Fruit fly (Drosophila melanogaster) whole organism, embryonic: ENCODE measurements around the gene sro.
A peak's percentile ranks its signal among the peaks of the same experiment; 100 is the strongest.

Experiments used
- Abd-B ChIP-seq: fragments of 200-800 bp; sonication (Bioruptor generic); optimal IDR thresholded peaks from 2 replicates; lab custom pipeline; 2018; ENCODE audit warnings: missing biosample characterization, mild to moderate bottlenecking, missing genetic modification characterization, moderate library complexity
- Ada2b ChIP-seq: fragments of 200-800 bp; sonication (Bioruptor generic); IDR thresholded peaks from 2 replicates; pipeline ENCODE4 v1.3.6; 2022; ENCODE audit warnings: missing biosample characterization, missing genetic modification characterization
- Bdp1 ChIP-seq: fragments of 200-800 bp; sonication (Bioruptor generic); optimal IDR thresholded peaks from 3 replicates; lab custom pipeline; 2016; ENCODE audit warnings: missing biosample characterization, missing genetic modification characterization
- CG10654 ChIP-seq: fragments of 200-800 bp; sonication (Bioruptor generic); optimal IDR thresholded peaks from 2 replicates; lab custom pipeline; 2016; ENCODE audit warnings: missing biosample characterization, missing genetic modification characterization
- CG11695 ChIP-seq: fragments of 200-800 bp; sonication (Bioruptor generic); IDR thresholded peaks from 3 replicates; pipeline ENCODE4 v1.3.6; 2022; ENCODE audit warnings: missing biosample characterization, missing genetic modification characterization
- CG14050 ChIP-seq: fragments of 200-800 bp; sonication (Bioruptor generic); IDR thresholded peaks from 3 replicates; pipeline ENCODE4 v1.3.6; 2022; ENCODE audit warnings: missing biosample characterization, missing genetic modification characterization
- CG14441 ChIP-seq: fragments of 200-800 bp; sonication (Bioruptor generic); IDR thresholded peaks from 2 replicates; pipeline ENCODE4 v1.3.6; 2022; ENCODE audit warnings: missing biosample characterization, missing genetic modification characterization
- CG17802 ChIP-seq: fragments of 200-800 bp; sonication (Bioruptor generic); optimal IDR thresholded peaks from 2 replicates; lab custom pipeline; 2018; ENCODE audit warnings: missing biosample characterization, mild to moderate bottlenecking, missing genetic modification characterization, moderate library complexity
- CG18262 ChIP-seq: fragments of 200-800 bp; optimal IDR thresholded peaks from 3 replicates; lab custom pipeline; 2019; ENCODE audit warnings: missing biosample characterization, mild to moderate bottlenecking, missing genetic modification characterization, moderate library complexity
- CG3065 ChIP-seq: fragments of 200-800 bp; sonication (Bioruptor generic); optimal IDR thresholded peaks from 2 replicates; lab custom pipeline; 2016; ENCODE audit warnings: missing biosample characterization, missing genetic modification characterization
- CG32772 ChIP-seq: fragments of 200-800 bp; sonication (Bioruptor generic); IDR thresholded peaks from 2 replicates; pipeline ENCODE4 v1.3.6; 2022; ENCODE audit warnings: missing biosample characterization, missing genetic modification characterization
- CG33213 ChIP-seq: fragments of 200-800 bp; sonication (Bioruptor generic); optimal IDR thresholded peaks from 3 replicates; lab custom pipeline; 2016; ENCODE audit warnings: missing biosample characterization, missing genetic modification characterization
- CG3407 ChIP-seq: fragments of 200-800 bp; sonication (Bioruptor generic); optimal IDR thresholded peaks from 2 replicates; lab custom pipeline; 2018; ENCODE audit warnings: missing biosample characterization, mild to moderate bottlenecking, missing genetic modification characterization
- CG42726 ChIP-seq: fragments of 200-800 bp; sonication (Bioruptor generic); IDR thresholded peaks from 2 replicates; pipeline ENCODE4 v1.3.6; 2022; ENCODE audit warnings: missing biosample characterization, missing genetic modification characterization; ENCODE audit not compliant: partially characterized antibody
- CG5245 ChIP-seq: fragments of 200-800 bp; sonication (Bioruptor generic); optimal IDR thresholded peaks from 3 replicates; lab custom pipeline; 2016; ENCODE audit warnings: missing biosample characterization, missing genetic modification characterization
- CG6791 ChIP-seq: fragments of 200-800 bp; sonication (Bioruptor generic); IDR thresholded peaks from 3 replicates; pipeline ENCODE4 v1.3.6; 2022; ENCODE audit warnings: missing biosample characterization, missing genetic modification characterization; ENCODE audit not compliant: partially characterized antibody
- CG6854 ChIP-seq: fragments of 200-800 bp; sonication (Bioruptor generic); optimal IDR thresholded peaks from 3 replicates; lab custom pipeline; 2017; ENCODE audit warnings: missing biosample characterization, mild to moderate bottlenecking, missing genetic modification characterization
- CG8924 ChIP-seq: fragments of 200-800 bp; optimal IDR thresholded peaks from 3 replicates; lab custom pipeline; 2019; ENCODE audit warnings: missing biosample characterization, mild to moderate bottlenecking, missing genetic modification characterization, moderate library complexity
- CrebB ChIP-seq: fragments of 200-800 bp; sonication (Bioruptor generic); optimal IDR thresholded peaks from 3 replicates; lab custom pipeline; 2018; ENCODE audit warnings: missing biosample characterization, mild to moderate bottlenecking, missing genetic modification characterization
- Dbx ChIP-seq: fragments of 200-800 bp; sonication (Bioruptor generic); IDR thresholded peaks from 3 replicates; pipeline ENCODE4 v1.3.6; 2022; ENCODE audit warnings: missing biosample characterization, missing genetic modification characterization
- Dll ChIP-seq: fragments of 200-800 bp; sonication (Bioruptor generic); IDR thresholded peaks from 4 replicates; pipeline ENCODE4 v1.3.6; 2022; ENCODE audit warnings: missing biosample characterization, missing genetic modification characterization; ENCODE audit not compliant: partially characterized antibody
- Ets65A ChIP-seq: fragments of 200-800 bp; sonication (Bioruptor generic); peaks from one replicate; lab custom pipeline; 2016; ENCODE audit warnings: missing biosample characterization, missing genetic modification characterization
- Fer2 ChIP-seq: fragments of 200-800 bp; sonication (Bioruptor generic); optimal IDR thresholded peaks from 2 replicates; lab custom pipeline; 2018; ENCODE audit warnings: missing biosample characterization, mild to moderate bottlenecking, missing genetic modification characterization, moderate library complexity
- HLHmδ ChIP-seq: fragments of 200-800 bp; sonication (Bioruptor generic); optimal IDR thresholded peaks from 2 replicates; lab custom pipeline; 2018; ENCODE audit warnings: missing biosample characterization, mild to moderate bottlenecking, missing genetic modification characterization, moderate library complexity
- Hey ChIP-seq: fragments of 200-800 bp; sonication (Bioruptor generic); optimal IDR thresholded peaks from 3 replicates; lab custom pipeline; 2018; ENCODE audit warnings: missing biosample characterization, mild to moderate bottlenecking, missing genetic modification characterization
- Hmx ChIP-seq: fragments of 200-800 bp; sonication (Bioruptor generic); optimal IDR thresholded peaks from 2 replicates; lab custom pipeline; 2016; ENCODE audit warnings: missing biosample characterization, missing genetic modification characterization
- Lim3 ChIP-seq: fragments of 200-800 bp; sonication (Bioruptor generic); IDR thresholded peaks from 2 replicates; pipeline ENCODE4 v1.3.6; 2022; ENCODE audit warnings: missing biosample characterization, missing genetic modification characterization
- MBD-R2 ChIP-seq: fragments of 200-800 bp; sonication (Bioruptor generic); IDR thresholded peaks from 2 replicates; pipeline ENCODE4 v1.3.6; 2022; ENCODE audit warnings: missing biosample characterization, missing genetic modification characterization
- Oaz ChIP-seq: fragments of 200-800 bp; sonication (Bioruptor generic); IDR thresholded peaks from 2 replicates; pipeline ENCODE4 v1.3.6; 2022; ENCODE audit warnings: missing biosample characterization, missing genetic modification characterization
- PHDP ChIP-seq: fragments of 200-800 bp; sonication (Bioruptor generic); optimal IDR thresholded peaks from 3 replicates; lab custom pipeline; 2018; ENCODE audit warnings: missing biosample characterization, mild to moderate bottlenecking, missing genetic modification characterization, moderate library complexity
- al ChIP-seq: fragments of 200-800 bp; sonication (Bioruptor generic); IDR thresholded peaks from 2 replicates; pipeline ENCODE4 v1.3.6; 2022; ENCODE audit warnings: missing biosample characterization, missing genetic modification characterization
- aop ChIP-seq: fragments of 200-800 bp; sonication (Bioruptor generic); IDR thresholded peaks from 2 replicates; pipeline ENCODE4 v1.3.6; 2022; ENCODE audit warnings: missing biosample characterization, missing genetic modification characterization
- chif ChIP-seq, 2 experiments: fragments of 200-800 bp; sonication (Bioruptor generic); optimal IDR thresholded peaks; 3 replicates each; lab custom pipeline; 2016; ENCODE audit warnings: missing biosample characterization in 2 of 2, missing genetic modification characterization in 2 of 2
- chinmo ChIP-seq: fragments of 200-800 bp; sonication (Bioruptor generic); IDR thresholded peaks from 4 replicates; pipeline ENCODE4 v1.3.6; 2022; ENCODE audit warnings: missing biosample characterization, missing genetic modification characterization; ENCODE audit not compliant: partially characterized antibody
- ci ChIP-seq: fragments of 200-800 bp; sonication (Bioruptor generic); IDR thresholded peaks from 3 replicates; pipeline ENCODE4 v1.3.6; 2022; ENCODE audit warnings: missing biosample characterization, missing genetic modification characterization
- dmrt11E ChIP-seq: fragments of 200-800 bp; sonication (Bioruptor generic); optimal IDR thresholded peaks from 3 replicates; lab custom pipeline; 2018; ENCODE audit warnings: missing biosample characterization, mild to moderate bottlenecking, missing genetic modification characterization, moderate library complexity
- en ChIP-seq: fragments of 200-800 bp; sonication (Bioruptor generic); optimal IDR thresholded peaks from 2 replicates; lab custom pipeline; 2016; ENCODE audit warnings: missing biosample characterization, missing genetic modification characterization
- eve ChIP-seq, 2 experiments: fragments of >200 bp; optimal IDR thresholded peaks; 2 replicates each; lab custom pipeline; 2017; ENCODE audit warnings: missing biosample characterization in 2 of 2, missing genetic modification characterization in 2 of 2
- hth ChIP-seq: fragments of >200 bp; optimal IDR thresholded peaks from 2 replicates; lab custom pipeline; 2017; ENCODE audit warnings: inconsistent platforms
- ind ChIP-seq: fragments of 200-800 bp; sonication (Bioruptor generic); optimal IDR thresholded peaks from 3 replicates; lab custom pipeline; 2016; ENCODE audit warnings: missing biosample characterization, missing genetic modification characterization
- kah ChIP-seq: fragments of 200-800 bp; sonication (Bioruptor generic); optimal IDR thresholded peaks from 2 replicates; lab custom pipeline; 2018; ENCODE audit warnings: missing biosample characterization, mild to moderate bottlenecking, missing genetic modification characterization
- kni ChIP-seq: fragments of 200-800 bp; sonication (Bioruptor generic); optimal IDR thresholded peaks from 3 replicates; lab custom pipeline; 2017; ENCODE audit warnings: mild to moderate bottlenecking, missing biosample characterization, missing genetic modification reagents, missing genetic modification characterization
- mirr ChIP-seq: fragments of 200-800 bp; sonication (Bioruptor generic); optimal IDR thresholded peaks from 3 replicates; lab custom pipeline; 2018; ENCODE audit warnings: missing biosample characterization, mild to moderate bottlenecking, missing genetic modification characterization
- nerfin-2 ChIP-seq: fragments of 200-800 bp; sonication (Bioruptor generic); IDR thresholded peaks from 2 replicates; pipeline ENCODE4 v1.3.6; 2022; ENCODE audit warnings: missing biosample characterization, missing genetic modification characterization; ENCODE audit not compliant: partially characterized antibody
- nom ChIP-seq: fragments of 200-800 bp; sonication (Bioruptor generic); optimal IDR thresholded peaks from 2 replicates; lab custom pipeline; 2017; ENCODE audit warnings: missing biosample characterization, missing genetic modification characterization, mild to moderate bottlenecking, moderate library complexity, missing genetic modification reagents
- schlank ChIP-seq: fragments of 200-800 bp; sonication (Bioruptor generic); optimal IDR thresholded peaks from 2 replicates; lab custom pipeline; 2018; ENCODE audit warnings: missing biosample characterization, mild to moderate bottlenecking, missing genetic modification characterization
- sens ChIP-seq: fragments of 200-800 bp; sonication (Bioruptor generic); peaks from one replicate; lab custom pipeline; 2016; ENCODE audit warnings: missing biosample characterization, missing genetic modification characterization
- unc-4 ChIP-seq: fragments of 200-800 bp; sonication (Bioruptor generic); IDR thresholded peaks from 2 replicates; pipeline ENCODE4 v1.3.6; 2022; ENCODE audit warnings: missing biosample characterization, missing genetic modification characterization; ENCODE audit not compliant: partially characterized antibody
- unpg ChIP-seq: fragments of 200-800 bp; sonication (Bioruptor generic); optimal IDR thresholded peaks from 3 replicates; lab custom pipeline; 2018; ENCODE audit warnings: missing biosample characterization, mild to moderate bottlenecking, missing genetic modification characterization, moderate library complexity
- vfl ChIP-seq: fragments of 200-800 bp; sonication (Bioruptor generic); optimal IDR thresholded peaks from 2 replicates; lab custom pipeline; 2016; ENCODE audit warnings: missing biosample characterization, missing genetic modification characterization
- wor ChIP-seq: fragments of 200-800 bp; sonication (Bioruptor generic); IDR thresholded peaks from 2 replicates; pipeline ENCODE4 v1.3.6; 2022; ENCODE audit warnings: missing biosample characterization, missing genetic modification characterization
- zfh2 ChIP-seq: fragments of 200-800 bp; sonication (Bioruptor generic); optimal IDR thresholded peaks from 2 replicates; lab custom pipeline; 2016; ENCODE audit warnings: missing biosample characterization, missing genetic modification characterization

sro gene

dm6 chr3R:29841293-29841791 is 46.9 kb downstream of the sro start, which contains the start of gene Cad99C (continued):
- TF ChIP-seq CG3065 (no peak), dmrt11E (tag; lab: Kevin White, UChicago) (no peak), CG32772 (no peak), CG33213 (GFP tag; lab: Kevin White, UChicago) (no peak), Hey (tag; lab: Kevin White, UChicago) (no peak), Fer2 (no peak), kah (GFP tag; lab: Kevin White, UChicago) (peak; percentile 89), vfl (GFP tag; lab: Kevin White, UChicago) (no peak), Hmx (GFP tag; lab: Kevin White, UChicago) (no peak), al (no peak), sens (GFP tag; lab: Kevin White, UChicago) (peak; percentile 72), CG10654 (GFP tag; lab: Kevin White, UChicago) (no peak), CG11695 (GFP tag; lab: Robert Waterston, UW) (no peak), chinmo (GFP tag; lab: Robert Waterston, UW) (peak; percentile 98), Dbx (GFP tag; lab: Robert Waterston, UW) (no peak), MBD-R2 (GFP tag; lab: Robert Waterston, UW) (peak; percentile 22; the same call in 1 of the 2 replicates), eve (GFP tag; optimal IDR thresholded peaks at IDR 0.05; lab: Kevin White, UChicago) (no peak), CG42726 (GFP tag; lab: Robert Waterston, UW) (0 out of 2 replicates have a peak, but pooled peaks have one; percentile 9), ci (GFP tag; lab: Robert Waterston, UW) (peak; percentile 24; the same call in 1 of the 3 replicates), schlank (no peak), en (no peak), PHDP (tag; lab: Kevin White, UChicago) (no peak), Abd-B (GFP tag; lab: Kevin White, UChicago) (no peak), CG6791 (peak; percentile 22; the same call in 1 of the 3 replicates), CG14441 (GFP tag; lab: Robert Waterston, UW) (no peak), CG6854 (GFP tag; lab: Kevin White, UChicago) (no peak), chif (GFP tag; optimal IDR thresholded peaks at IDR 0.05; lab: Kevin White, UChicago) (no peak), CG17802 (tag; lab: Kevin White, UChicago) (no peak), Ets65A (no peak), hth (no peak), nom (GFP tag; lab: Kevin White, UChicago) (peak; percentile 50), HLHmδ (GFP tag; lab: Kevin White, UChicago) (no peak), Dll (no peak), mirr (GFP tag; lab: Kevin White, UChicago) (no peak), ind (no peak), aop (no peak), zfh2 (GFP tag; lab: Kevin White, UChicago) (no peak), CG5245 (GFP tag; lab: Kevin White, UChicago) (no peak), CrebB (tag; lab: Kevin White, UChicago) (no peak), wor (no peak), CG8924 (tag; lab: Kevin White, UChicago) (no peak), Bdp1 (GFP tag; lab: Kevin White, UChicago) (no peak), CG18262 (tag; lab: Kevin White, UChicago) (no peak), kni (GFP tag; lab: Kevin White, UChicago) (peak; percentile 95), nerfin-2 (GFP tag; lab: Robert Waterston, UW) (no peak), unc-4 (GFP tag; lab: Robert Waterston, UW) (peak; percentile 35; the same call in 1 of the 2 replicates), CG14050 (GFP tag; lab: Robert Waterston, UW) (no peak), Oaz (GFP tag; lab: Robert Waterston, UW) (no peak), Ada2b (GFP tag; lab: Robert Waterston, UW) (no peak), unpg (GFP tag; lab: Kevin White, UChicago) (no peak), Lim3 (GFP tag; lab: Robert Waterston, UW) (no peak), CG3407 (GFP tag; lab: Kevin White, UChicago) (no peak)
